Worm (Caenorhabditis elegans): Measurements from ENCODE around the gene Y39B6A.42.

ce11 chrV:18977876-18978275 is 8.4 kb upstream of the Y39B6A.42 start, which contains the start of gene Y39B6A.41:
- TF ChIP-seq unc-86 (tag; optimal IDR thresholded peaks at IDR 0.05): no peak
- TF ChIP-seq blmp-1 (tag; optimal IDR thresholded peaks at IDR 0.05): no peak
- no peak for TF ChIP-seq snu-23 (GFP tag; optimal IDR thresholded peaks at IDR 0.05)
- TF ChIP-seq snpc-4 (tag; optimal IDR thresholded peaks at IDR 0.05): no peak

Measured in whole organism, L1 larva.